Worm (Caenorhabditis elegans) whole organism, L2 larva: ENCODE measurements around the gene ccch-3.

Experiments
- R02D3.7 ChIP-seq: fragments of 150-350 bp; optimal IDR thresholded peaks from 2 replicates; lab custom pipeline; 2014; ENCODE audit warnings: missing biosample characterization, missing genetic modification characterization
- alr-1 ChIP-seq: fragments of 150-350 bp; optimal IDR thresholded peaks from 2 replicates; lab custom pipeline; 2014; ENCODE audit warnings: missing biosample characterization, missing genetic modification characterization
- blmp-1 ChIP-seq: sonication (generic microtip); optimal IDR thresholded peaks from 2 replicates; lab custom pipeline; 2017; ENCODE audit warnings: missing genetic modification characterization, mild to moderate bottlenecking, missing compliant biosample characterization, antibody characterized with exemption, moderate library complexity; ENCODE audit not compliant: insufficient read depth
- elt-3 ChIP-seq: sonication (generic microtip); optimal IDR thresholded peaks from 2 replicates; lab custom pipeline; 2017; ENCODE audit warnings: missing biosample characterization, missing genetic modification characterization
- fos-1 ChIP-seq: fragments of 150-350 bp; optimal IDR thresholded peaks from 2 replicates; lab custom pipeline; 2014; ENCODE audit warnings: missing biosample characterization, missing genetic modification characterization
- nhr-12 ChIP-seq: fragments of 150-350 bp; optimal IDR thresholded peaks from 2 replicates; lab custom pipeline; 2014; ENCODE audit warnings: missing biosample characterization, missing genetic modification characterization
- nhr-237 ChIP-seq: fragments of 150-350 bp; optimal IDR thresholded peaks from 2 replicates; lab custom pipeline; 2014; ENCODE audit warnings: missing biosample characterization, missing genetic modification characterization
- nhr-6 ChIP-seq: fragments of 150-350 bp; optimal IDR thresholded peaks from 2 replicates; lab custom pipeline; 2014; ENCODE audit warnings: missing biosample characterization, missing genetic modification characterization
- peb-1 ChIP-seq: fragments of 150-350 bp; optimal IDR thresholded peaks from 2 replicates; lab custom pipeline; 2014; ENCODE audit warnings: missing biosample characterization, missing genetic modification characterization
- sem-4 ChIP-seq: fragments of 150-350 bp; optimal IDR thresholded peaks from 2 replicates; lab custom pipeline; 2014; ENCODE audit warnings: missing biosample characterization, missing genetic modification reagents, missing genetic modification characterization
- skn-1 ChIP-seq: sonication (generic microtip); optimal IDR thresholded peaks from 2 replicates; lab custom pipeline; 2017; ENCODE audit warnings: missing biosample characterization, missing genetic modification characterization
- unc-39 ChIP-seq: fragments of 150-350 bp; optimal IDR thresholded peaks from 2 replicates; lab custom pipeline; 2014; ENCODE audit warnings: missing biosample characterization, missing genetic modification characterization
- unc-62 ChIP-seq: fragments of 150-350 bp; optimal IDR thresholded peaks from 2 replicates; lab custom pipeline; 2014; ENCODE audit warnings: missing biosample characterization, missing genetic modification reagents, missing genetic modification characterization
- ztf-11 ChIP-seq: sonication (generic microtip); optimal IDR thresholded peaks from 2 replicates; lab custom pipeline; 2017; ENCODE audit warnings: missing biosample characterization, missing genetic modification characterization

- no peak for TF ChIP-seq fos-1 (tag; lab: Kevin White, UChicago)
- no peak for TF ChIP-seq nhr-237 (tag; lab: Kevin White, UChicago)
- no peak for TF ChIP-seq unc-62 (GFP tag; lab: Kevin White, UChicago)
- no peak for TF ChIP-seq ztf-11 (tag; lab: Kevin White, UChicago)
- TF ChIP-seq alr-1 (tag; lab: Kevin White, UChicago) = no peak
- TF ChIP-seq peb-1 (tag; lab: Kevin White, UChicago) = no peak
- TF ChIP-seq blmp-1 = no peak
- TF ChIP-seq elt-3 (tag; lab: Kevin White, UChicago) = no peak
- TF ChIP-seq R02D3.7 (tag; lab: Kevin White, UChicago) = no peak
- TF ChIP-seq sem-4 (tag; lab: Kevin White, UChicago) = no peak
- TF ChIP-seq unc-39 (tag; lab: Kevin White, UChicago) = no peak
- TF ChIP-seq nhr-6 = no peak
- TF ChIP-seq skn-1 (tag; lab: Kevin White, UChicago) = no peak
- no peak for TF ChIP-seq nhr-12 (tag; lab: Kevin White, UChicago)
Observed at ce11 chrV:12704077-12704476, 44.6 kb upstream of the ccch-3 start, which contains the start of gene R11D1.1.
